Worm (Caenorhabditis elegans): ENCODE results near the gene nhr-137.

DNA sequence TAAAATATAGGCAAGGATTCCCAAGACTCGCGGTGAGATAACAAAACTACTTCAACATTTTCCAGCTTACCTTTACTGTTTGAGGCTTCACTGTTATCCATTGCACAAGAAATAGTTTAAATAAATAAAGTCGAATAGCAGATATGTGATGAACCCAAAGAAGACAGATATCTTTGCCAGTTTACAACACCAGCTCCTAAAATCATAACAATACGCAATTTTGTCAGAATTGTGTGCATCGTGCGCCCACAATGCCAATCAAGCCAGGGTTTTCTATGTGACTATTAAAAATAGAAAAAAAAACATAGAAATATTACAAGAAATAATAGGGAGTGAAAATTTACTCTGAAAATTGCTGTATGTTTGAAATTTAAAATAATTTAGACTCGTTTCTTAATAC is 13.9 kb upstream of the nhr-137 start, which contains the start of gene F38B6.8:
- TF ChIP-seq nhr-12 (tag; optimal IDR thresholded peaks at IDR 0.05) (no peak), nhr-237 (tag; optimal IDR thresholded peaks at IDR 0.05) (no peak), ces-1 (GFP tag; optimal IDR thresholded peaks at IDR 0.05) (no peak), sptf-1 (tag; optimal IDR thresholded peaks at IDR 0.05) (no peak), unc-39 (tag; optimal IDR thresholded peaks at IDR 0.05) (no peak), lsy-2 (tag; optimal IDR thresholded peaks at IDR 0.05) (no peak), unc-62 (GFP tag; optimal IDR thresholded peaks at IDR 0.05) (no peak), nhr-76 (tag; optimal IDR thresholded peaks at IDR 0.05) (no peak)
